Worm (Caenorhabditis elegans) whole organism, L2 larva: ENCODE data around the gene spat-1.

Source experiments
- R02D3.7 ChIP-seq: fragments of 150-350 bp; optimal IDR thresholded peaks from 2 replicates; lab custom pipeline; 2014; ENCODE audit warnings: missing biosample characterization, missing genetic modification characterization
- blmp-1 ChIP-seq: sonication (generic microtip); optimal IDR thresholded peaks from 2 replicates; lab custom pipeline; 2017; ENCODE audit warnings: missing genetic modification characterization, mild to moderate bottlenecking, missing compliant biosample characterization, antibody characterized with exemption, moderate library complexity; ENCODE audit not compliant: insufficient read depth
- ceh-82 ChIP-seq: fragments of 150-350 bp; optimal IDR thresholded peaks from 2 replicates; lab custom pipeline; 2014; ENCODE audit warnings: missing biosample characterization, missing genetic modification characterization
- elt-1 ChIP-seq: fragments of 150-350 bp; optimal IDR thresholded peaks from 2 replicates; lab custom pipeline; 2014; ENCODE audit warnings: missing biosample characterization, missing genetic modification characterization
- lsy-2 ChIP-seq, 2 experiments: fragments of 150-350 bp in 1 of 2; sonication (generic microtip) in 1 of 2; optimal IDR thresholded peaks; 2 replicates each; lab custom pipeline; 2014 to 2017; ENCODE audit warnings: missing biosample characterization in 2 of 2, missing genetic modification characterization in 2 of 2
- nhr-11 ChIP-seq: fragments of 150-350 bp; optimal IDR thresholded peaks from 2 replicates; lab custom pipeline; 2014; ENCODE audit warnings: missing biosample characterization, missing genetic modification characterization
- nhr-23 ChIP-seq: fragments of 150-350 bp; optimal IDR thresholded peaks from 2 replicates; lab custom pipeline; 2014; ENCODE audit warnings: missing biosample characterization, missing genetic modification reagents, missing genetic modification characterization
- nhr-237 ChIP-seq: fragments of 150-350 bp; optimal IDR thresholded peaks from 2 replicates; lab custom pipeline; 2014; ENCODE audit warnings: missing biosample characterization, missing genetic modification characterization
- nhr-25 ChIP-seq: fragments of 150-350 bp; sonication (generic microtip); optimal IDR thresholded peaks from 3 replicates; lab custom pipeline; 2014; ENCODE audit warnings: missing biosample characterization, missing genetic modification characterization

ce11 chrII:14494464-14494863 lies 34.1 kb upstream of the spat-1 start:
- TF ChIP-seq nhr-237 (no peak), nhr-25 (tag; lab: Kevin White, UChicago) (no peak), R02D3.7 (tag; lab: Kevin White, UChicago) (no peak), blmp-1 (tag; lab: Kevin White, UChicago) (peak; percentile 12), ceh-82 (tag; lab: Kevin White, UChicago) (no peak), nhr-11 (no peak), lsy-2 (tag; optimal IDR thresholded peaks at IDR 0.05; lab: Kevin White, UChicago) (no peak), elt-1 (tag; lab: Kevin White, UChicago) (no peak), nhr-23 (no peak)
